Worm (Caenorhabditis elegans): ENCODE data around the gene znf-782.

znf-782 gene

ce11 chrIV:1105104-1105503 is 37.8 kb upstream of the znf-782 start (continued):
- TF ChIP-seq tbx-2 (tag; optimal IDR thresholded peaks at IDR 0.05): no peak
- TF ChIP-seq ceh-63 (GFP tag; optimal IDR thresholded peaks at IDR 0.05): no peak
- TF ChIP-seq ceh-82 (tag; optimal IDR thresholded peaks at IDR 0.05): no peak
- peak; percentile 76 for TF ChIP-seq nhr-71 (tag; optimal IDR thresholded peaks at IDR 0.05)
- TF ChIP-seq pag-3 (tag; optimal IDR thresholded peaks at IDR 0.05; ENCODE audit: borderline replicate concordance, insufficient read depth): no peak
- TF ChIP-seq zip-4 (GFP tag; optimal IDR thresholded peaks at IDR 0.05): no peak
- TF ChIP-seq nhr-76 (tag; optimal IDR thresholded peaks at IDR 0.05): no peak
- TF ChIP-seq tlp-1 (tag; optimal IDR thresholded peaks at IDR 0.05): no peak
- TF ChIP-seq lin-13 (GFP tag; optimal IDR thresholded peaks at IDR 0.05): no peak
- TF ChIP-seq irx-1 (tag; optimal IDR thresholded peaks at IDR 0.05): no peak
- TF ChIP-seq lsy-2 (tag; optimal IDR thresholded peaks at IDR 0.05): peak; percentile 16 to 32
- no peak for TF ChIP-seq fkh-4 (tag; optimal IDR thresholded peaks at IDR 0.05; ENCODE audit: borderline replicate concordance)
- no peak for TF ChIP-seq ztf-4 (tag; optimal IDR thresholded peaks at IDR 0.05)
- no peak for TF ChIP-seq jun-1 (tag; optimal IDR thresholded peaks at IDR 0.05)
- no peak for TF ChIP-seq lin-39 (tag; optimal IDR thresholded peaks at IDR 0.05)
- TF ChIP-seq aly-2 (tag; optimal IDR thresholded peaks at IDR 0.05): no peak

- TF ChIP-seq lir-3 (tag; optimal IDR thresholded peaks at IDR 0.05; ENCODE audit: poor library complexity): no peak
- TF ChIP-seq ama-1 (optimal IDR thresholded peaks at IDR 0.05): no peak
- TF ChIP-seq unc-62 (GFP tag; optimal IDR thresholded peaks at IDR 0.05): no peak
- TF ChIP-seq nhr-11 (tag; optimal IDR thresholded peaks at IDR 0.05): no peak
- no peak for TF ChIP-seq efl-1 (optimal IDR thresholded peaks at IDR 0.05)
- no peak for TF ChIP-seq efl-1 (GFP tag; optimal IDR thresholded peaks at IDR 0.05 in 1 of 2)
- no peak for TF ChIP-seq fkh-4 (tag; optimal IDR thresholded peaks at IDR 0.05; ENCODE audit: borderline replicate concordance)
- no peak for TF ChIP-seq lsy-2 (tag; optimal IDR thresholded peaks at IDR 0.05)
- TF ChIP-seq nhr-20 (tag; optimal IDR thresholded peaks at IDR 0.05): no peak
- no peak for TF ChIP-seq nhr-77 (tag; optimal IDR thresholded peaks at IDR 0.05)
- no peak for TF ChIP-seq isw-1 (GFP tag; IDR thresholded peaks at IDR 0.05)
- TF ChIP-seq swsn-7 (tag; optimal IDR thresholded peaks at IDR 0.05): no peak
- TF ChIP-seq nhr-85 (tag): no peak
Observed at ce11 chrIV:1104518-1104917, 37.2 kb upstream of the znf-782 start, which contains the start of the genes C44B12.9 and C44B12.3. C44B12.9 (minus strand) TSS chrIV:1104618. C44B12.3 (plus strand) TSS chrIV:1104766.

- TF ChIP-seq vab-15 (tag; optimal IDR thresholded peaks at IDR 0.05): no peak
Observed at ce11 chrIV:1097153-1097552, 29.8 kb upstream of the znf-782 start, which contains the start of gene cox-18. cox-18 (plus strand) TSS chrIV:1097453.

- TF ChIP-seq pag-3 (tag; optimal IDR thresholded peaks at IDR 0.05; ENCODE audit: borderline replicate concordance, insufficient read depth) (no peak), unc-86 (tag; optimal IDR thresholded peaks at IDR 0.05) (no peak), mef-2 (tag; optimal IDR thresholded peaks at IDR 0.05) (no peak)
Observed at ce11 chrIV:1096154-1096553, 28.8 kb upstream of the znf-782 start.

- peak; percentile 96 to 97 for TF ChIP-seq efl-1 (optimal IDR thresholded peaks at IDR 0.05)
- TF ChIP-seq efl-1 (GFP tag; optimal IDR thresholded peaks at IDR 0.05 in 1 of 2): peak; percentile 88 to 99
- TF ChIP-seq blmp-1 (tag; optimal IDR thresholded peaks at IDR 0.05): peak; percentile 66
- TF ChIP-seq ztf-4 (tag; optimal IDR thresholded peaks at IDR 0.05): peak; percentile 94
- TF ChIP-seq pax-3 (tag; optimal IDR thresholded peaks at IDR 0.05): peak; percentile 98
- TF ChIP-seq dsc-1 (tag; optimal IDR thresholded peaks at IDR 0.05): peak; percentile 99
- TF ChIP-seq ceh-90 (tag; optimal IDR thresholded peaks at IDR 0.05): peak; percentile 68
- peak; percentile 95 for TF ChIP-seq vab-15 (tag; optimal IDR thresholded peaks at IDR 0.05)
- TF ChIP-seq swsn-7 (tag; optimal IDR thresholded peaks at IDR 0.05): peak; percentile 99
- peak in 1 of 2 experiments; percentile 92 for TF ChIP-seq ztf-11 (tag; optimal IDR thresholded peaks at IDR 0.05)
- TF ChIP-seq zip-4 (GFP tag; optimal IDR thresholded peaks at IDR 0.05): peak; percentile 97
- peak; percentile 95 to 99 (median 99) for TF ChIP-seq ceh-82 (tag; optimal IDR thresholded peaks at IDR 0.05)
- peak; percentile 78 for TF ChIP-seq ceh-63 (GFP tag; optimal IDR thresholded peaks at IDR 0.05)
- no peak for TF ChIP-seq tlp-1 (tag; optimal IDR thresholded peaks at IDR 0.05)
- peak; percentile 62 for TF ChIP-seq zag-1 (tag; optimal IDR thresholded peaks at IDR 0.05)
- no peak for TF ChIP-seq nhr-76 (tag; optimal IDR thresholded peaks at IDR 0.05)
- TF ChIP-seq tbx-2 (tag; optimal IDR thresholded peaks at IDR 0.05): peak; percentile 98
- peak; percentile 97 for TF ChIP-seq aly-2 (tag; optimal IDR thresholded peaks at IDR 0.05)
- TF ChIP-seq hlh-4 (tag; optimal IDR thresholded peaks at IDR 0.05): no peak
- peak; percentile 36 for TF ChIP-seq Y116A8C.19 (tag; optimal IDR thresholded peaks at IDR 0.05; ENCODE audit: borderline replicate concordance)
- peak; percentile 97 for TF ChIP-seq ceh-88 (GFP tag; IDR thresholded peaks at IDR 0.05)
- peak; percentile 93 for TF ChIP-seq fos-1 (tag; optimal IDR thresholded peaks at IDR 0.05)
- TF ChIP-seq hlh-17 (GFP tag; optimal IDR thresholded peaks at IDR 0.05; ENCODE audit: borderline replicate concordance): no peak
- peak; percentile 99 for TF ChIP-seq snu-23 (GFP tag; optimal IDR thresholded peaks at IDR 0.05)
- peak; percentile 100 for TF ChIP-seq F16B12.6 (tag; optimal IDR thresholded peaks at IDR 0.05)
Observed at ce11 chrIV:1093870-1094564, 26.7 kb upstream of the znf-782 start, which contains the start of the genes cct-8 and Y55F3AR.2. cct-8 (minus strand) TSS chrIV:1093920. Y55F3AR.2 (plus strand) TSS chrIV:1094541.

Measured in whole organism, L1 larva.